Worm (Caenorhabditis elegans): ENCODE results near the gene B0545.4.
"Not testable (repeated sequence)": the region's sequence is repeated elsewhere in the genome, so short reads cannot be mapped to it uniquely, and the experiment has no call there.

ce11 chrIV:61448-61847 lies 47.8 kb downstream of the B0545.4 start, which contains the start of gene T05C7.7:
- not testable (repeated sequence) for TF ChIP-seq zip-8, nhr-237 (tag; optimal IDR thresholded peaks at IDR 0.05)

All from whole organism, mixed stage, embryonic.